Fruit fly (Drosophila melanogaster) ovary, adult (tissue): Measurements from ENCODE around the gene Cyp303a1.

Source experiments
- CG17801 ChIP-seq: fragments of 200-800 bp; optimal IDR thresholded peaks from 2 replicates; lab custom pipeline; 2019; ENCODE audit warnings: missing biosample characterization, mild to moderate bottlenecking, missing genetic modification characterization, moderate library complexity; ENCODE audit not compliant: partially characterized antibody

Gene Cyp303a1

DNA sequence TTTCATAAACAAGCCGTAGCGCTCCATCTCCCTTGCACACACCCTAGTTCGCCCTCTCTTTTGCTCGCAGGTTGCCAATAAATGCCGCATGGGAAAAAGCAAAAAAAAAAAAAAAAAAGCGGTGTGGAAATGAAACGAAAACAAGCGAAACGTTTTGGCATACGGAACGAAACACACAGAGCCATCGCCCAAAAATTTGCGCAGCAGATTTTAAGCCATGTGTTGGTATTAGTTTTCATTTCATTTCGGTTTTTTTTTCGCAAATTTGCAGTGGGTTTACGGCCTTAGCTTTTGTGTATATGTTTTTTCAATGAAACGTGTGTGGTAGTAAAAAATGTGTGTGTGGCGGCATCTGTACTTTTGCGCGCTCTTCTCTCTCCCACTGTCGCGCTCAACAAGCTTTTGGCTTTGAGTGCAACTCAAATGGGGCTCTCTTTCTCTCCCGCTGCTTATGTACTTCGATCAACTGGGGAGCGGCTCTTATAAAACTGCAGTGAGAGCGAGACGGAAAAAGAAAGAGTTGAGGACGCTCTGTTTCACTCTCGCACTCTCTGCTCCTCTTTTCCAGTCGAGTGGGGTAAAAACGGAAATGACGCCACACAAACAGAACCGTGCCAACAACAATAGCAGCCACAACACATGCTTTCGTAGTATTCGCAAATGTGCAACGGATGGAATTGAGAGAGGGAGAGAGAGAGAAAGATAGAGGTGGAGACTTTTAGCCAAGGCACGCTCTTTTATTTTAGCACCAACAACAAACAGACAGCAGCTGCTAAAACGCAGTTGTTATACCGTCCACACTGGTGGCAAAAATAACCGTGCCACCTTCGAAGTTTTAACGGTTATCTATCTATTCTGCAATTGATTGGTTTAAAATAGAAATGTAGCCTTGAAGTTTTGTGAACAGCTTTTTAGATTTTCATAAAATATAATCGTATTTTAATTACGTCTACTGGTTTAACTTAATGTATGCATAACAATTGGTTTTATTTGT is 9.4 kb upstream of the Cyp303a1 start:
- peak; percentile 76 for TF ChIP-seq CG17801 (GFP tag; lab: Kevin White, UChicago)

- TF ChIP-seq CG17801 (GFP tag; lab: Kevin White, UChicago): peak; percentile 80
These were observed 8.2 kb upstream of the Cyp303a1 start for dm6 chr2L:16285692-16286359.

- TF ChIP-seq CG17801 (GFP tag; lab: Kevin White, UChicago): peak; percentile 44
These were observed 7.5 kb upstream of the Cyp303a1 start for dm6 chr2L:16286360-16287005.

dm6 chr2L:16287006-16287601 is 6.9 kb upstream of the Cyp303a1 start:
- no peak for TF ChIP-seq CG17801 (GFP tag; lab: Kevin White, UChicago)

DNA sequence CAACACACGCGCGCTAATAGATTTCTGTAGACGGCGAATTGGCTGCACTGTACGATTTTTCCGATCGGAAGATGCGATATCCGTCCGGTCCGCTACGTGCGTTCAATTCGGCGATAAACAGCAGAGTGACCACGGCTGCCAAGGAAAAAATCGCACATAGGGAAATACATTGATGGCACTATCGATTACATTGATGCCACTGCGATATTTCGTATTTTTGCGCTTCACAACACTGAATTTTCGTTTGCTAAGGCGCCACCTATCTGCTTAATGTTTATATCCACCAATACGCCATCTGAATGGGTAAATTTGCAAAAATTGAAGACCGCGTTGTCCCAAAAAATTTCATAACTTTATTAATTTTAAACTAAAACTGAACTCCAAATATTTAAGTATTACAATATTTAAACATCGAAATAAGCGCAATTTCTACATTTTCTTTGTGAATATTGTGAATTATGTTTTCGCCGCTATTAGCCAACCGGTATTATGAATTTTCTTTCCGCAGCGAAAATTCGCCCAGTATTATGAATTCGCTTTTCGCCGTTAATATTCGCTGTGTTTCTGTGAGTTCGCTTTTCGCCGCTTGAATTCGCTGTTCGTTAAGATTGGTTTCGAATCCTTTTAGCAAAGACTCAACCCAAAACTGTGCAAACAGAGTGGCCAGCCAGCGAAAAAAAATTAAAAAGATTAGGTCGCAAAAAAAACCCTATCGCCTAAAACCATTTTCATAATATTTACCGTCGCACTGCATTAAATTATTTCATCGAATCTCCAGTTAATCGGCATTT is 6.2 kb upstream of the Cyp303a1 start, which contains the start of the genes crp and pkaap:
Gene crp, minus strand, starts transcription at position 129 of the 791 bp plus-strand sequence.
Gene pkaap, plus strand, starts transcription at position 689 of the 791 bp plus-strand sequence.
- TF ChIP-seq CG17801 (GFP tag; lab: Kevin White, UChicago): peak; percentile 71

DNA sequence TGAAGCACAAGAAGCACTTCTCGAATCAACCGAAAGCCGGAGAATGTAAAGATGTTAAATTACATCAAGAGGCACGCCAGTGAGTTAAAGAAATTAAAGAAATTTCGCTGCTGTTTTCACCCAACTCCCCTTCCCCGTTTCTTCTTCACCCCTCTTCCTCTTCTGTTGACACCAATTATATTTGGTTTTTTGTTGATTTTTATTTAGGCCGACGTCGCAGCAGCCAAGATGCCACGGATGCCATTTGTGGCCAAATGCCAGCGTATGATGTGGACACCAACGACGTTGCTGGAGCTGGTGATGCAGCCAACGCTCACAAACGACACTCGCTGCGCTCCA is 5.6 kb upstream of the Cyp303a1 start:
- no peak for TF ChIP-seq CG17801 (GFP tag; lab: Kevin White, UChicago)

dm6 chr2L:16290984-16291383 is 3.0 kb upstream of the Cyp303a1 start, which contains the start of gene CG17329:
TSS of gene CG17329 (plus strand) at chr2L:16291284.
- TF ChIP-seq CG17801 (GFP tag; lab: Kevin White, UChicago): no peak

dm6 chr2L:16292975-16293501 is 945 bp upstream of the Cyp303a1 start, which contains the start of gene CG13258:
TSS of gene CG13258 (minus strand) at chr2L:16293025.
- TF ChIP-seq CG17801 (GFP tag; lab: Kevin White, UChicago): no peak

DNA sequence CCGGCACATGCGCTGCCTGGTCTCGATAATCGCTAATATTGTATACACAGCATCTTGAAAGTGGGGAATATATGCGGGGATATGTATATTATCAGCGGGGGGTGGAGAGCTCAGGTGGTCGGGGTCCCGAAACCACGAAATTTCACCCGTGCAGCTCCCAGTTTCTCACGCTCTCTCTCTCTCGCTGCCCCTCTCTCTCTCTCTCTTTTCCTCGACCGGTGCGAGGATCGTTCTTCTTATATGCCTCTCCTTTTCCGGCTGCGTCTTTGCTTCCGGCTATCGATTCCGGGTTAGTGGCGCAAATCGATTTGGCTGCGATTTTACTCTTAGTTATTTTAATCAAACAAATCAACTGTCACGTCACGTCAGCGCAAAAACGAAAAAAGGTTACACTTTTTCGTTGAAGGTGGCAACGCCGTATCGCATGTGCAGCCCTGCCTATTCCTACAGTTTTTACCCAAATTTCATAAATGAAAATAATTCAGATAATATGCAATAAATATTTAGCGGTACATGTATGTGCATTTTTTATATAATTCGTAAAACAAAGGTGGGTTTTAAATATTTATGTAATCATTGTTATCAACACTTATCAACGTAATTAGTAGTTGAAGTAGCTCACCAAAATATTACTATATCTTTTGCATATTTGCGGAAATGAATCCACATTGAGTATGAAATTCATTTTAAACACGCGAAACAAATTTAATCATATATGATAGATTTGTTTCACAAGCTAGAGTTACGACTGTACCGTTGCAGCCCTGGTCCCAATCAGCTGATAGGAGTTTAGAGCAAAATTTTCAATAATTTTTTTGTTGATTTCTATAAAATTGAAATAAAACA is 5.7 kb downstream of the Cyp303a1 start, which contains the start of the genes heix and CG17328:
Gene heix, minus strand, starts transcription at position 393 of the 846 bp plus-strand sequence.
Gene CG17328, plus strand, starts transcription at position 478 of the 846 bp plus-strand sequence.
- peak; percentile 55 for TF ChIP-seq CG17801 (GFP tag; lab: Kevin White, UChicago)

- TF ChIP-seq CG17801 (GFP tag; lab: Kevin White, UChicago): peak; percentile 51
These were observed 8.8 kb downstream of the Cyp303a1 start, which contains the start of gene GMF for dm6 chr2L:16302773-16303279. TSS of gene GMF (minus strand) at chr2L:16302954.

- peak; percentile 84 for TF ChIP-seq CG17801 (GFP tag; lab: Kevin White, UChicago)
These were observed 13.2 kb downstream of the Cyp303a1 start, which contains the start of the genes CG5861 and Syx5 for dm6 chr2L:16307026-16307703. TSS of gene CG5861 (minus strand) at chr2L:16307298. TSS of gene Syx5 (plus strand) at chr2L:16307346.
